Worm (Caenorhabditis elegans) whole organism, L2 larva: ENCODE results near the gene rfk-1.

Experiments
- R02D3.7 ChIP-seq: fragments of 150-350 bp; optimal IDR thresholded peaks from 2 replicates; lab custom pipeline; 2014; ENCODE audit warnings: missing biosample characterization, missing genetic modification characterization
- ZK546.5 ChIP-seq: sonication (generic microtip); optimal IDR thresholded peaks from 2 replicates; lab custom pipeline; 2017; ENCODE audit warnings: missing biosample characterization, missing genetic modification characterization
- ama-1 ChIP-seq: fragments of 150-350 bp; optimal IDR thresholded peaks from 2 replicates; lab custom pipeline; 2018; ENCODE audit warnings: inconsistent platforms
- ceh-16 ChIP-seq: fragments of 150-350 bp; optimal IDR thresholded peaks from 2 replicates; lab custom pipeline; 2014; ENCODE audit warnings: missing biosample characterization, missing genetic modification characterization
- elt-3 ChIP-seq: sonication (generic microtip); optimal IDR thresholded peaks from 2 replicates; lab custom pipeline; 2017; ENCODE audit warnings: missing biosample characterization, missing genetic modification characterization
- fos-1 ChIP-seq: fragments of 150-350 bp; optimal IDR thresholded peaks from 2 replicates; lab custom pipeline; 2014; ENCODE audit warnings: missing biosample characterization, missing genetic modification characterization
- nhr-10 ChIP-seq: sonication (generic microtip); optimal IDR thresholded peaks from 2 replicates; lab custom pipeline; 2017; ENCODE audit warnings: missing biosample characterization, missing genetic modification characterization
- nhr-12 ChIP-seq: fragments of 150-350 bp; optimal IDR thresholded peaks from 2 replicates; lab custom pipeline; 2014; ENCODE audit warnings: missing biosample characterization, missing genetic modification characterization
- nhr-77 ChIP-seq: fragments of 150-350 bp; optimal IDR thresholded peaks from 2 replicates; lab custom pipeline; 2014; ENCODE audit warnings: missing biosample characterization, missing genetic modification characterization
- peb-1 ChIP-seq: fragments of 150-350 bp; optimal IDR thresholded peaks from 2 replicates; lab custom pipeline; 2014; ENCODE audit warnings: missing biosample characterization, missing genetic modification characterization
- skn-1 ChIP-seq: sonication (generic microtip); optimal IDR thresholded peaks from 2 replicates; lab custom pipeline; 2017; ENCODE audit warnings: missing biosample characterization, missing genetic modification characterization
- ztf-11 ChIP-seq: sonication (generic microtip); optimal IDR thresholded peaks from 2 replicates; lab custom pipeline; 2017; ENCODE audit warnings: missing biosample characterization, missing genetic modification characterization
- ztf-4 ChIP-seq: fragments of 150-350 bp; optimal IDR thresholded peaks from 2 replicates; lab custom pipeline; 2014; ENCODE audit warnings: missing biosample characterization, missing genetic modification characterization

- TF ChIP-seq ama-1 (lab: Kevin White, UChicago) (no peak), fos-1 (tag; lab: Kevin White, UChicago) (no peak), nhr-10 (tag; lab: Kevin White, UChicago) (no peak), ztf-4 (tag; lab: Kevin White, UChicago) (no peak), ztf-11 (tag; lab: Kevin White, UChicago) (no peak), R02D3.7 (no peak), skn-1 (no peak), peb-1 (tag; lab: Kevin White, UChicago) (no peak), nhr-77 (tag; lab: Kevin White, UChicago) (no peak), ceh-16 (tag; lab: Kevin White, UChicago) (no peak), elt-3 (tag; lab: Kevin White, UChicago) (no peak), ZK546.5 (tag; lab: Kevin White, UChicago) (no peak), nhr-12 (tag; lab: Kevin White, UChicago) (no peak)
Measured at ce11 chrIV:10374601-10375000, 34.7 kb downstream of the rfk-1 start, which contains the start of gene mask-1.
